Worm (Caenorhabditis elegans) whole organism, L4 larva: ENCODE data around the gene Y53F4B.43.

Source experiments
- D1046.2 ChIP-seq: fragments of 200-800 bp; sonication (Bioruptor generic); IDR thresholded peaks from 2 replicates; pipeline ENCODE4 v1.3.6; 2022; ENCODE audit warnings: missing genetic modification characterization, missing compliant biosample characterization
- F26F4.8 ChIP-seq: fragments of 200-800 bp; sonication (Bioruptor generic); conservative IDR thresholded peaks from 2 replicates; pipeline ENCODE4 v1.3.6; 2022; ENCODE audit warnings: missing genetic modification characterization, missing compliant biosample characterization
- F49E8.2 ChIP-seq: sonication (generic microtip); optimal IDR thresholded peaks from 2 replicates; lab custom pipeline; 2016; ENCODE audit warnings: missing compliant biosample characterization, mild to moderate bottlenecking, missing genetic modification characterization, borderline replicate concordance
- T20F7.1 ChIP-seq: fragments of 200-800 bp; sonication (Bioruptor generic); optimal IDR thresholded peaks from 2 replicates; lab custom pipeline; 2018; ENCODE audit warnings: mild to moderate bottlenecking, missing genetic modification characterization, missing compliant biosample characterization
- T26A8.4 ChIP-seq: fragments of 200-800 bp; sonication (Bioruptor generic); IDR thresholded peaks from 2 replicates; pipeline ENCODE4 v1.3.6; 2022; ENCODE audit warnings: missing genetic modification characterization, missing compliant biosample characterization
- Y105C5A.15 ChIP-seq: fragments of 200-800 bp; sonication (Bioruptor generic); IDR thresholded peaks from 2 replicates; pipeline ENCODE4 v1.3.6; 2022; ENCODE audit warnings: missing genetic modification characterization, missing compliant biosample characterization
- Y48G9A.11 ChIP-seq: fragments of 200-800 bp; sonication (Bioruptor generic); IDR thresholded peaks from 2 replicates; pipeline ENCODE4 v1.3.6; 2022; ENCODE audit warnings: missing genetic modification reagents, missing genetic modification characterization, missing compliant biosample characterization
- ZK546.5 ChIP-seq, 2 experiments: sonication (generic microtip); optimal IDR thresholded peaks; 2 replicates each; lab custom pipeline; 2017; ENCODE audit warnings: missing biosample characterization in 2 of 2, missing genetic modification characterization in 2 of 2
- aha-1 ChIP-seq: fragments of 150-350 bp; peaks from one replicate; lab custom pipeline; 2014; ENCODE audit warnings: missing biosample characterization, missing genetic modification characterization
- aly-2 ChIP-seq: sonication (generic microtip); optimal IDR thresholded peaks from 2 replicates; lab custom pipeline; 2018; ENCODE audit warnings: missing biosample characterization, missing genetic modification characterization
- ceh-20 ChIP-seq: fragments of 200-800 bp; sonication (Bioruptor generic); IDR thresholded peaks from 2 replicates; pipeline ENCODE4 v1.3.6; 2022; ENCODE audit warnings: missing genetic modification reagents, missing genetic modification characterization, missing compliant biosample characterization
- ceh-28 ChIP-seq: fragments of 150-350 bp; optimal IDR thresholded peaks from 2 replicates; lab custom pipeline; 2014; ENCODE audit warnings: missing biosample characterization, missing genetic modification reagents, missing genetic modification characterization
- ceh-32 ChIP-seq: sonication (generic microtip); optimal IDR thresholded peaks from 2 replicates; lab custom pipeline; 2016; ENCODE audit warnings: mild to moderate bottlenecking, missing genetic modification characterization, missing compliant biosample characterization; ENCODE audit not compliant: poor library complexity
- ceh-62 ChIP-seq: sonication (generic microtip); optimal IDR thresholded peaks from 2 replicates; lab custom pipeline; 2017; ENCODE audit warnings: missing biosample characterization, missing genetic modification characterization
- ceh-82 ChIP-seq: sonication (generic microtip); optimal IDR thresholded peaks from 2 replicates; lab custom pipeline; 2017; ENCODE audit warnings: missing biosample characterization, missing genetic modification characterization
- daf-12 ChIP-seq: fragments of 150-350 bp; optimal IDR thresholded peaks from 2 replicates; lab custom pipeline; 2014; ENCODE audit warnings: missing biosample characterization, missing genetic modification reagents, missing genetic modification characterization
- daf-8 ChIP-seq: fragments of 200-800 bp; sonication (Bioruptor generic); IDR thresholded peaks from 2 replicates; pipeline ENCODE4 v1.3.6; 2022; ENCODE audit warnings: missing genetic modification characterization, missing compliant biosample characterization
- dmd-9 ChIP-seq: fragments of 200-800 bp; sonication (Bioruptor generic); IDR thresholded peaks from 2 replicates; pipeline ENCODE4 v1.3.6; 2022; ENCODE audit warnings: missing genetic modification reagents, missing genetic modification characterization, missing compliant biosample characterization
- duxl-1 ChIP-seq: sonication (generic microtip); optimal IDR thresholded peaks from 2 replicates; lab custom pipeline; 2016; ENCODE audit warnings: mild to moderate bottlenecking, missing genetic modification characterization, moderate library complexity, missing compliant biosample characterization; ENCODE audit not compliant: poor library complexity
- egl-27 ChIP-seq: sonication (generic microtip); optimal IDR thresholded peaks from 3 replicates; lab custom pipeline; 2017; ENCODE audit warnings: missing biosample characterization, missing genetic modification reagents, missing genetic modification characterization
- egl-43 ChIP-seq: fragments of 200-800 bp; sonication (Bioruptor generic); IDR thresholded peaks from 2 replicates; pipeline ENCODE4 v1.3.6; 2022; ENCODE audit warnings: missing genetic modification reagents, missing genetic modification characterization, missing compliant biosample characterization
- gei-8 ChIP-seq: fragments of 200-800 bp; sonication (Bioruptor generic); optimal IDR thresholded peaks from 2 replicates; lab custom pipeline; 2018; ENCODE audit warnings: mild to moderate bottlenecking, missing genetic modification characterization, missing compliant biosample characterization
- hlh-11 ChIP-seq: fragments of 200-800 bp; sonication (Bioruptor generic); optimal IDR thresholded peaks from 2 replicates; lab custom pipeline; 2018; ENCODE audit warnings: mild to moderate bottlenecking, missing genetic modification characterization, missing compliant biosample characterization
- hmg-1.1 ChIP-seq: fragments of 200-800 bp; sonication (Bioruptor generic); IDR thresholded peaks from 2 replicates; pipeline ENCODE4 v1.3.6; 2022; ENCODE audit warnings: missing genetic modification reagents, missing genetic modification characterization, missing compliant biosample characterization
- lim-7 ChIP-seq: fragments of 200-800 bp; sonication (Bioruptor generic); IDR thresholded peaks from 2 replicates; pipeline ENCODE4 v1.3.6; 2022; ENCODE audit warnings: missing genetic modification characterization, missing compliant biosample characterization
- lin-1 ChIP-seq: fragments of 200-800 bp; sonication (Bioruptor generic); IDR thresholded peaks from 2 replicates; pipeline ENCODE4 v1.3.6; 2022; ENCODE audit warnings: missing genetic modification reagents, missing genetic modification characterization, missing compliant biosample characterization
- lin-29 ChIP-seq: fragments of 200-800 bp; sonication (Bioruptor generic); IDR thresholded peaks from 2 replicates; pipeline ENCODE4 v1.3.6; 2022; ENCODE audit warnings: missing genetic modification reagents, missing genetic modification characterization, missing compliant biosample characterization
- lin-39 ChIP-seq: fragments of 150-350 bp; optimal IDR thresholded peaks from 2 replicates; lab custom pipeline; 2014; ENCODE audit warnings: missing biosample characterization, missing genetic modification reagents, missing genetic modification characterization
- lsy-2 ChIP-seq, 2 experiments: fragments of 150-350 bp in 1 of 2; sonication (generic microtip) in 1 of 2; optimal IDR thresholded peaks; 2 replicates each; lab custom pipeline; 2014 to 2017; ENCODE audit warnings: missing biosample characterization in 2 of 2, missing genetic modification characterization in 2 of 2
- madf-5 ChIP-seq, 2 experiments: fragments of 200-800 bp; sonication (Bioruptor generic); IDR thresholded peaks; 2 replicates each; pipeline ENCODE4 v1.3.6; 2022; ENCODE audit warnings: missing compliant biosample characterization in 2 of 2, missing genetic modification characterization in 2 of 2
- madf-9 ChIP-seq: fragments of 200-800 bp; sonication (Bioruptor generic); conservative IDR thresholded peaks from 2 replicates; pipeline ENCODE4 v1.3.6; 2022; ENCODE audit warnings: missing genetic modification reagents, missing genetic modification characterization, missing compliant biosample characterization
- mdl-1 ChIP-seq, 2 experiments: fragments of 150-350 bp in 1 of 2; sonication (generic microtip) in 1 of 2; optimal IDR thresholded peaks; 2 replicates each; lab custom pipeline; 2014 to 2017; ENCODE audit warnings: missing biosample characterization in 2 of 2, missing genetic modification characterization in 2 of 2
- mdt-29 ChIP-seq: fragments of 200-800 bp; sonication (Bioruptor generic); IDR thresholded peaks from 2 replicates; pipeline ENCODE4 v1.3.6; 2022; ENCODE audit warnings: missing genetic modification reagents, missing genetic modification characterization, missing compliant biosample characterization
- mep-1 ChIP-seq: fragments of 150-350 bp; sonication (generic microtip); optimal IDR thresholded peaks from 3 replicates; lab custom pipeline; 2014; ENCODE audit warnings: missing biosample characterization, missing genetic modification characterization
- nhr-10 ChIP-seq: fragments of 150-350 bp; optimal IDR thresholded peaks from 2 replicates; lab custom pipeline; 2014; ENCODE audit warnings: missing biosample characterization, missing genetic modification characterization
- nhr-11 ChIP-seq: fragments of 150-350 bp; optimal IDR thresholded peaks from 2 replicates; lab custom pipeline; 2014; ENCODE audit warnings: missing biosample characterization, missing genetic modification characterization
- nhr-237 ChIP-seq: sonication (generic microtip); optimal IDR thresholded peaks from 2 replicates; lab custom pipeline; 2017; ENCODE audit warnings: missing biosample characterization, missing genetic modification characterization
- nhr-48 ChIP-seq: sonication (generic microtip); optimal IDR thresholded peaks from 2 replicates; lab custom pipeline; 2016; ENCODE audit warnings: mild to moderate bottlenecking, missing genetic modification characterization, missing compliant biosample characterization
- nhr-6 ChIP-seq: fragments of 150-350 bp; optimal IDR thresholded peaks from 2 replicates; lab custom pipeline; 2014; ENCODE audit warnings: missing biosample characterization, missing genetic modification characterization
- pha-4 ChIP-seq, 2 experiments: fragments of 150-350 bp in 1 of 2; fragments of 200-800 bp in 1 of 2; sonication (Bioruptor generic) in 1 of 2; IDR thresholded peaks in 1 of 2; optimal IDR thresholded peaks in 1 of 2; 2 replicates each; pipeline versions ENCODE4 v1.3.6 to Lab custom; 2014 to 2022; ENCODE audit warnings: missing genetic modification characterization in 2 of 2, missing genetic modification reagents in 2 of 2, missing biosample characterization in 1 of 2, missing compliant biosample characterization in 1 of 2
- php-3 ChIP-seq: fragments of 200-800 bp; sonication (Bioruptor generic); IDR thresholded peaks from 2 replicates; pipeline ENCODE4 v1.3.6; 2022; ENCODE audit warnings: missing genetic modification reagents, missing genetic modification characterization, missing compliant biosample characterization
- pqm-1 ChIP-seq: sonication (generic microtip); optimal IDR thresholded peaks from 2 replicates; lab custom pipeline; 2017; ENCODE audit warnings: missing biosample characterization, missing genetic modification characterization
- snpc-1.2 ChIP-seq: fragments of 200-800 bp; sonication (Bioruptor generic); IDR thresholded peaks from 2 replicates; pipeline ENCODE4 v1.3.6; 2022; ENCODE audit warnings: missing genetic modification reagents, missing genetic modification characterization, missing compliant biosample characterization
- snpc-4 ChIP-seq: fragments of 150-350 bp; optimal IDR thresholded peaks from 2 replicates; lab custom pipeline; 2014; ENCODE audit warnings: missing biosample characterization, missing genetic modification characterization
- unc-130 ChIP-seq: sonication (generic microtip); optimal IDR thresholded peaks from 2 replicates; lab custom pipeline; 2016; ENCODE audit warnings: missing genetic modification reagents, missing genetic modification characterization, missing compliant biosample characterization
- zfp-2 ChIP-seq: sonication (generic microtip); optimal IDR thresholded peaks from 2 replicates; lab custom pipeline; 2016; ENCODE audit warnings: mild to moderate bottlenecking, missing genetic modification characterization, missing compliant biosample characterization
- zip-11 ChIP-seq: fragments of 200-800 bp; sonication (Bioruptor generic); IDR thresholded peaks from 2 replicates; pipeline ENCODE4 v1.3.6; 2022; ENCODE audit warnings: missing genetic modification characterization, missing compliant biosample characterization

Gene Y53F4B.43

DNA sequence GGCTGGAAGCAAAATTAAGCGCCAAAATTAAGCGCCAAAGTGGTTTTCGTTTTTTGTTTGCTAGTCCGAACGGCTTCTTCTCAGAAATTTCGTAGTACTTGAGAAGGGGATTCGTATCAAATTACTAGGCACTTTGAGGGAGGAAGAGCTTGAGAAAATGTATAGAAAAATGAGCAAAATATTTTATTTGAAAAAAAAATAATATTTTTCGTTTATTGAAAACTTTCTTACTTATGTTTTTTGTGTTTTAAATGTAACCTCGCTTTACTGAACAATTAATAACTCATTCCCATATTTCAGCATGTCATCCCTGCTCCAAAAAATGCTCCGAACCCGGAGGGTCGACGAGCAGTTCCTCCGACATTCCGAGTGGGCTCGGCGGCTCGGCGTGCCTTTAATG is 30.7 kb downstream of the Y53F4B.43 start, which contains the start of gene Y53F4B.12:
Gene Y53F4B.12 (plus strand): TSS at position 301 of the 400 bp plus-strand sequence.
- TF ChIP-seq T26A8.4 (GFP tag; lab: Robert Waterston, UW) (no peak), nhr-237 (tag; lab: Kevin White, UChicago) (no peak), snpc-1.2 (no peak), nhr-6 (no peak), zip-11 (no peak), pha-4 (GFP tag; IDR thresholded peaks at IDR 0.05; lab: Robert Waterston, UW) (no peak), pha-4 (tag; optimal IDR thresholded peaks at IDR 0.05; lab: Kevin White, UChicago) (no peak), Y48G9A.11 (no peak), php-3 (GFP tag; lab: Robert Waterston, UW) (no peak), dmd-9 (no peak)

- TF ChIP-seq lsy-2 (tag; optimal IDR thresholded peaks at IDR 0.05; lab: Kevin White, UChicago): peak in 1 of 2 experiments; percentile 56
- TF ChIP-seq zfp-2 (tag; lab: Kevin White, UChicago): no peak
- TF ChIP-seq, all 104 proteins: peak for 1
Measured at ce11 chrII:15025100-15025499, 36.8 kb downstream of the Y53F4B.43 start.

DNA sequence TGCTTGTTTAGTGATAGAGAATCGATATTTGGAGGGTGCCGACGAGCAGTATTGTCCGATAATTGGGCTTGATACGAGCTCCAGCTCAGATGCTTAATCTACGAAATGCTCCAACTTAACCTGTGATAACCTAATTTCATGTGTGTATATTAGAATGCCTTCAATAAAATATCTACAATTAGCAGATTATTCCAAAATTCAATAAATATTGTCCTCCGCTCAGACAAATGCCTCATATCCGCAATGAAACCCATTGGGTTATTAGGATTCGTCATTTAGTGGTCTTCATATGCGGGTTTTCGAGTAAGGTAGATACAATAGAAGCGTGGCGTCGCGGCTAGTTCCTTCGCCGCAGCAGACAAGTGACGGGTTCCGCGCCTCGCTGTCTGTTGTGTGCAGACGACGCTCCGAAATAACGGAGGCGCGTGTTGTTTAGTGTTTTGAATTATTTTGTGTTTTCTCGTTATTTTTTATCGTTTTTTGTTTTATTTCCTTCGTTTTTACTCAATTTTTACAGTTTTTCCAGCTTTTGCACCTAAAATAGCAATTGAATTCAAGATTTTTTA is 37.4 kb downstream of the Y53F4B.43 start, which contains the start of gene cmtr-1:
Gene cmtr-1 (plus strand): TSS at position 516 of the 566 bp plus-strand sequence.
- TF ChIP-seq egl-27 (tag; lab: Kevin White, UChicago) (no peak), Y48G9A.11 (peak; percentile 100), unc-130 (GFP tag; lab: Kevin White, UChicago) (peak; percentile 93), nhr-10 (tag; lab: Kevin White, UChicago) (peak; percentile 20), nhr-48 (tag; lab: Kevin White, UChicago) (peak; percentile 87), D1046.2 (peak; percentile 75; the same call in 1 of the 2 replicates), pqm-1 (tag; lab: Kevin White, UChicago) (peak; percentile 50), snpc-4 (tag; lab: Kevin White, UChicago) (peak; percentile 100), T20F7.1 (GFP tag; lab: Kevin White, UChicago) (peak; percentile 100), aly-2 (tag; lab: Kevin White, UChicago) (no peak), F26F4.8 (GFP tag; lab: Robert Waterston, UW) (no peak), nhr-11 (tag; lab: Kevin White, UChicago) (peak; percentile 89), hmg-1.1 (GFP tag; lab: Robert Waterston, UW) (peak; percentile 99), F49E8.2 (tag; lab: Kevin White, UChicago) (peak; percentile 97), egl-43 (peak; percentile 92), ceh-20 (peak; percentile 87), ceh-28 (tag; lab: Kevin White, UChicago) (no peak), aha-1 (tag; lab: Kevin White, UChicago) (peak; percentile 99), madf-9 (peak; percentile 77), lin-29 (GFP tag; lab: Robert Waterston, UW) (peak; percentile 85), ceh-32 (tag; lab: Kevin White, UChicago) (peak; percentile 61), ZK546.5 (tag; optimal IDR thresholded peaks at IDR 0.05; lab: Kevin White, UChicago) (peak; percentile 38 to 39), duxl-1 (tag; lab: Kevin White, UChicago) (peak; percentile 95), lim-7 (GFP tag; lab: Robert Waterston, UW) (no peak), mdt-29 (GFP tag; lab: Robert Waterston, UW) (peak; percentile 92), mep-1 (tag; lab: Kevin White, UChicago) (peak; percentile 98), Y105C5A.15 (GFP tag; lab: Robert Waterston, UW) (no peak), pha-4 (GFP tag; IDR thresholded peaks at IDR 0.05; lab: Robert Waterston, UW) (peak; percentile 91), pha-4 (tag; optimal IDR thresholded peaks at IDR 0.05; lab: Kevin White, UChicago) (no peak), ceh-62 (tag; lab: Kevin White, UChicago) (no peak), hlh-11 (tag; lab: Kevin White, UChicago) (peak; percentile 94), lin-1 (GFP tag; lab: Robert Waterston, UW) (peak; percentile 95), ceh-82 (tag; lab: Kevin White, UChicago) (no peak), lin-39 (tag; lab: Kevin White, UChicago) (no peak), daf-12 (tag; lab: Kevin White, UChicago) (no peak), gei-8 (peak; percentile 79), madf-5 (GFP tag; IDR thresholded peaks at IDR 0.05; lab: Robert Waterston, UW) (peak in 1 of 2 experiments; percentile 67; a peak in 1 of 4 replicates), mdl-1 (tag; optimal IDR thresholded peaks at IDR 0.05; lab: Kevin White, UChicago) (peak; percentile 57 to 77), daf-8 (GFP tag; lab: Robert Waterston, UW) (no peak)
